Fruit fly (Drosophila melanogaster): ENCODE data around the gene bab2.

Gene bab2

DNA sequence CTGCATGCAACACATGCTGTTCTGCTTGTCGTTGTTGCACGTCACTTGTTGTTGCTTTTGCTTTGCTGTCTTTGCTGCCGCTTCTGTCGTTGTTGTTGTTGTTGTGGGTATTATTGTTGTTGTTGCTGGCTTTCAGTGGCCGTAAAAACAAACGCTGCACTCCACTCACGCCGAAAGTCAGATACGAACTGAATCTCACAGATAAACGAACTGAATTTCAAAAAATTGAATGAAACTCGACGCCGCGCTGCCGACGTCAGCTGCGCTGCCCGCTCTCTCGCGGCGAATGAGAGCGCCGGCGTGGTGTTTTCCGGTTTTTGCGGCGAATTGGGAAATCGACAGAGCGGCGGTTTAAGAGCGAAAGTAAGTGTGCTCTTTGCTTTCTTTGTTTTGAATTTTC, at the start of gene bab2:
bab2 (minus strand) TSS at position 192 of the 400 bp plus-strand sequence.
- TF ChIP-seq dsf (GFP tag; optimal IDR thresholded peaks at IDR 0.05; ENCODE audit: borderline replicate concordance) (no peak), br (GFP tag; optimal IDR thresholded peaks at IDR 0.05) (no peak), pan (optimal IDR thresholded peaks at IDR 0.05) (no peak), dmrt93B (GFP tag; optimal IDR thresholded peaks at IDR 0.05) (no peak), N (GFP tag; optimal IDR thresholded peaks at IDR 0.05) (no peak), brk (GFP tag; optimal IDR thresholded peaks at IDR 0.05) (no peak), Hnf4 (GFP tag; optimal IDR thresholded peaks at IDR 0.05) (no peak), CrebA (GFP tag; optimal IDR thresholded peaks at IDR 0.05; ENCODE audit: borderline replicate concordance) (peak; percentile 5), jim (GFP tag; optimal IDR thresholded peaks at IDR 0.05) (no peak), OdsH (GFP tag; optimal IDR thresholded peaks at IDR 0.05) (no peak), Hr83 (GFP tag; optimal IDR thresholded peaks at IDR 0.05; ENCODE audit: poor library complexity, severe bottlenecking) (no peak), woc (GFP tag; optimal IDR thresholded peaks at IDR 0.05) (no peak), psq (GFP tag; optimal IDR thresholded peaks at IDR 0.05) (peak; percentile 34), Hr78 (GFP tag; optimal IDR thresholded peaks at IDR 0.05) (no peak), Abd-B (GFP tag; optimal IDR thresholded peaks at IDR 0.05) (no peak), Dfd (GFP tag; optimal IDR thresholded peaks at IDR 0.05) (no peak), tai (GFP tag; optimal IDR thresholded peaks at IDR 0.05) (no peak), Mio (GFP tag; optimal IDR thresholded peaks at IDR 0.05) (no peak), Sp1 (GFP tag; optimal IDR thresholded peaks at IDR 0.05) (no peak), CG9705 (GFP tag; optimal IDR thresholded peaks at IDR 0.05) (no peak), ey (GFP tag; optimal IDR thresholded peaks at IDR 0.05) (no peak), GATAd (GFP tag; optimal IDR thresholded peaks at IDR 0.05) (no peak), foxo (GFP tag; optimal IDR thresholded peaks at IDR 0.05) (no peak), rgr (GFP tag; optimal IDR thresholded peaks at IDR 0.05) (peak; percentile 13), CG32264 (GFP tag; optimal IDR thresholded peaks at IDR 0.05) (no peak), Dif (GFP tag; optimal IDR thresholded peaks at IDR 0.05; ENCODE audit: partially characterized antibody) (peak; percentile 77), HLH106 (tag; optimal IDR thresholded peaks at IDR 0.05) (no peak), usp (GFP tag; optimal IDR thresholded peaks at IDR 0.05) (no peak), h (GFP tag; optimal IDR thresholded peaks at IDR 0.05) (no peak), fru (GFP tag; optimal IDR thresholded peaks at IDR 0.05) (no peak), Rel (GFP tag; optimal IDR thresholded peaks at IDR 0.05) (no peak), Rel (tag; optimal IDR thresholded peaks at IDR 0.05) (no peak), Jra (GFP tag; optimal IDR thresholded peaks at IDR 0.05) (no peak), lola (GFP tag; optimal IDR thresholded peaks at IDR 0.05) (no peak), sv (GFP tag; optimal IDR thresholded peaks at IDR 0.05) (no peak), sage (GFP tag; optimal IDR thresholded peaks at IDR 0.05) (no peak), Vsx2 (GFP tag; optimal IDR thresholded peaks at IDR 0.05; ENCODE audit: partially characterized antibody) (peak; percentile 5), dl (GFP tag; optimal IDR thresholded peaks at IDR 0.05; ENCODE audit: insufficient read depth in 1 of 2, partially characterized antibody in 2 of 2) (peak in 1 of 2 experiments; percentile 4), Myc (optimal IDR thresholded peaks at IDR 0.05) (no peak)

DNA sequence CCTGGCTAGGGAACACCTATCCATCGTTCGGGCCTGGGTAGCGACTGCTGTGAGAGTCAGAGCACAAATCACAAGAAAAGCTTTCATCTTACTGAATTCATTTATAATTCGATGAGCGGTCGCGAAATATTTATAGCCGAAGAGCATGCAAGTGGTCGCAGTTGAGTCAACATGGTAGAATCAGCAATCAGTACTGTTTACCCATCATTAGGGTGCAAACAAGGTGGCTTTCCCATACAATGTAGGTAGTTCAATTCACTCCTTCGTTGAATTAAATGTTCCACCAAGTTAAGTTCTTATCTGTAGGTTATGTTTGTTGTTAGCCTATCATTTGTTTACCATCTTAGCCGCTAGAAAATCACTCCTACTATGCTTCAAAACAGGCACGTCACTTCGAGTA, 41.5 kb upstream of the bab2 start, which contains the start of gene LysP:
LysP (minus strand) TSS at position 101 of the 400 bp plus-strand sequence.
- peak in 1 of 2 experiments; percentile 3 for TF ChIP-seq foxo (GFP tag; optimal IDR thresholded peaks at IDR 0.05)
- TF ChIP-seq Myc (optimal IDR thresholded peaks at IDR 0.05) = no peak
- TF ChIP-seq GATAd (GFP tag; optimal IDR thresholded peaks at IDR 0.05) = no peak
- peak; percentile 4 for TF ChIP-seq h (GFP tag; optimal IDR thresholded peaks at IDR 0.05)
- no peak for TF ChIP-seq HLH106 (tag; optimal IDR thresholded peaks at IDR 0.05)
- TF ChIP-seq Hr78 (GFP tag; optimal IDR thresholded peaks at IDR 0.05) = no peak
- TF ChIP-seq Dfd (GFP tag; optimal IDR thresholded peaks at IDR 0.05) = no peak
- TF ChIP-seq ey (GFP tag; optimal IDR thresholded peaks at IDR 0.05) = no peak

DNA sequence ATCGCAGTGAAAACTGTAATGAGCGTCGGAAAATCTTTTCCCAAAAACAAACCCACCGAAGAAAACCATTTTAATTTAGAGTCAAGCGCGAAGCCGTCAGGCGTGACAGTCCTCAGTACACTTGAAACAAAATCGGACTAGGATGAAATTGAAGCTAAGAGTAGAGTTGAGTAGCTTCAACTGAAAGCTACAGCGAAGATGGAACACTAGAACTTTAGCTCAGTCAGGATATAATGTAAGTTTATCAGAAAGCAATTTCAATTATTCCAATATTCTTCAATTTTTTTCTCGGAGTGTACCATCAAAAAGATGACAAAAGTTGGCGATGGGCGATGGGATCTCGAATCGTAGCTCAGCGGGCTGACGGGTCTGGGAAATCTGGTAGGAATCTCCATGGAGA, 39.4 kb upstream of the bab2 start:
- TF ChIP-seq Dfd (GFP tag; optimal IDR thresholded peaks at IDR 0.05) (no peak), h (GFP tag; optimal IDR thresholded peaks at IDR 0.05) (no peak), sv (GFP tag; optimal IDR thresholded peaks at IDR 0.05) (no peak), Jra (GFP tag; optimal IDR thresholded peaks at IDR 0.05) (no peak), GATAd (GFP tag; optimal IDR thresholded peaks at IDR 0.05) (no peak), Dif (GFP tag; optimal IDR thresholded peaks at IDR 0.05; ENCODE audit: partially characterized antibody) (no peak), Myc (optimal IDR thresholded peaks at IDR 0.05) (no peak), jim (GFP tag; optimal IDR thresholded peaks at IDR 0.05) (no peak), Abd-B (GFP tag; optimal IDR thresholded peaks at IDR 0.05) (no peak), Mio (GFP tag; optimal IDR thresholded peaks at IDR 0.05) (no peak), dsf (GFP tag; optimal IDR thresholded peaks at IDR 0.05; ENCODE audit: borderline replicate concordance) (no peak)

All from whole organism, wandering third instar larva.